Fruit fly (Drosophila melanogaster): Measurements from ENCODE around the gene drd.

Gene drd

dm6 chrX:15089146-15089698 is 36.3 kb upstream of the drd start, which contains the start of gene Rab3-GEF:
Gene Rab3-GEF, plus strand, starts transcription at chrX:15089682.
- TF ChIP-seq pad (GFP tag; optimal IDR thresholded peaks at IDR 0.05) (no peak), CG14711 (tag; optimal IDR thresholded peaks at IDR 0.05) (no peak), CG7101 (tag; optimal IDR thresholded peaks at IDR 0.05) (no peak), ovo (GFP tag; optimal IDR thresholded peaks at IDR 0.05) (no peak), CG12768 (GFP tag; optimal IDR thresholded peaks at IDR 0.05) (no peak), Hr96 (GFP tag; optimal IDR thresholded peaks at IDR 0.05) (no peak), cnc (optimal IDR thresholded peaks at IDR 0.05) (no peak), CG5204 (GFP tag; optimal IDR thresholded peaks at IDR 0.05) (no peak), CG33017 (tag; optimal IDR thresholded peaks at IDR 0.05) (no peak)

- TF ChIP-seq CG14711 (tag; optimal IDR thresholded peaks at IDR 0.05): no peak
- no peak for TF ChIP-seq CG33017 (tag; optimal IDR thresholded peaks at IDR 0.05)
- no peak for TF ChIP-seq toe (GFP tag; optimal IDR thresholded peaks at IDR 0.05)
- TF ChIP-seq Crg-1 (GFP tag; optimal IDR thresholded peaks at IDR 0.05): no peak
- no peak for TF ChIP-seq kay (GFP tag; ENCODE audit: borderline replicate concordance)
- TF ChIP-seq CG5204 (GFP tag; optimal IDR thresholded peaks at IDR 0.05): no peak
- no peak for TF ChIP-seq ovo (GFP tag; optimal IDR thresholded peaks at IDR 0.05)
- TF ChIP-seq pad (GFP tag; optimal IDR thresholded peaks at IDR 0.05): no peak
- TF ChIP-seq CG7101 (tag; optimal IDR thresholded peaks at IDR 0.05): no peak
Observed at dm6 chrX:15090371-15090770, 35.2 kb upstream of the drd start.

dm6 chrX:15091159-15091558 is 34.4 kb upstream of the drd start:
- no peak for TF ChIP-seq toe (GFP tag; optimal IDR thresholded peaks at IDR 0.05)
- TF ChIP-seq CG11617 (GFP tag; optimal IDR thresholded peaks at IDR 0.05): no peak
- TF ChIP-seq CG12768 (GFP tag; optimal IDR thresholded peaks at IDR 0.05): no peak
- TF ChIP-seq Crg-1 (GFP tag; optimal IDR thresholded peaks at IDR 0.05): no peak
- no peak for TF ChIP-seq ovo (GFP tag; optimal IDR thresholded peaks at IDR 0.05)
- TF ChIP-seq CG14711 (tag; optimal IDR thresholded peaks at IDR 0.05): no peak
- no peak for TF ChIP-seq CG7101 (tag; optimal IDR thresholded peaks at IDR 0.05)
- TF ChIP-seq CG5204 (GFP tag; optimal IDR thresholded peaks at IDR 0.05): no peak
- TF ChIP-seq bab1 (GFP tag; optimal IDR thresholded peaks at IDR 0.05): no peak
- TF ChIP-seq Hr96 (GFP tag; optimal IDR thresholded peaks at IDR 0.05): no peak

- TF ChIP-seq tj (GFP tag; optimal IDR thresholded peaks at IDR 0.05) (no peak), CG12768 (GFP tag; optimal IDR thresholded peaks at IDR 0.05) (no peak), cnc (optimal IDR thresholded peaks at IDR 0.05) (no peak), Mnt (GFP tag; optimal IDR thresholded peaks at IDR 0.05) (no peak), CG7101 (tag; optimal IDR thresholded peaks at IDR 0.05) (no peak), CG11617 (GFP tag; optimal IDR thresholded peaks at IDR 0.05) (no peak), Hr96 (GFP tag; optimal IDR thresholded peaks at IDR 0.05) (no peak), kay (GFP tag; ENCODE audit: borderline replicate concordance) (no peak), ovo (GFP tag; optimal IDR thresholded peaks at IDR 0.05) (no peak), CG7045 (GFP tag; optimal IDR thresholded peaks at IDR 0.05) (no peak), Crg-1 (GFP tag; optimal IDR thresholded peaks at IDR 0.05) (no peak), bab1 (GFP tag; optimal IDR thresholded peaks at IDR 0.05) (no peak), Clk (GFP tag; optimal IDR thresholded peaks at IDR 0.05) (no peak), pad (GFP tag; optimal IDR thresholded peaks at IDR 0.05) (no peak), toe (GFP tag; optimal IDR thresholded peaks at IDR 0.05) (no peak), cic (GFP tag; optimal IDR thresholded peaks at IDR 0.05) (no peak), CG14711 (tag; optimal IDR thresholded peaks at IDR 0.05) (no peak)
Observed at dm6 chrX:15095942-15096341, 29.6 kb upstream of the drd start, which contains the start of gene CG9072. Gene CG9072, minus strand, starts transcription at chrX:15096042.

dm6 chrX:15111888-15112287 is 13.7 kb upstream of the drd start:
- TF ChIP-seq pad (GFP tag; optimal IDR thresholded peaks at IDR 0.05) (no peak), CG14711 (tag; optimal IDR thresholded peaks at IDR 0.05) (no peak), CG12768 (GFP tag; optimal IDR thresholded peaks at IDR 0.05) (no peak), toe (GFP tag; optimal IDR thresholded peaks at IDR 0.05) (no peak), CG1620 (GFP tag; optimal IDR thresholded peaks at IDR 0.05) (no peak), CG7045 (GFP tag; optimal IDR thresholded peaks at IDR 0.05) (no peak)

- TF ChIP-seq tj (GFP tag; optimal IDR thresholded peaks at IDR 0.05) (peak; percentile 70), toe (GFP tag; optimal IDR thresholded peaks at IDR 0.05) (no peak)
Observed at dm6 chrX:15116397-15116796, 9.2 kb upstream of the drd start, which contains the start of gene Cyp4s3. Gene Cyp4s3, minus strand, starts transcription at chrX:15116542.

dm6 chrX:15120116-15120515 is 5.4 kb upstream of the drd start:
- no peak for TF ChIP-seq CG7045 (GFP tag; optimal IDR thresholded peaks at IDR 0.05)

- TF ChIP-seq CG11617 (GFP tag; optimal IDR thresholded peaks at IDR 0.05) (no peak), CG5204 (GFP tag; optimal IDR thresholded peaks at IDR 0.05) (no peak), CG33017 (tag; optimal IDR thresholded peaks at IDR 0.05) (no peak), ovo (GFP tag; optimal IDR thresholded peaks at IDR 0.05) (no peak)
Observed at dm6 chrX:15121714-15122113, 3.8 kb upstream of the drd start.

All from whole organism, adult.